Fruit fly (Drosophila melanogaster) whole organism, pupa: ENCODE results near the gene Wdfy2.
A peak's percentile ranks its signal among the peaks of the same experiment; 100 is the strongest.

Experiments used
- CG10348 ChIP-seq: fragments of 200-800 bp; sonication (Bioruptor generic); IDR thresholded peaks from 2 replicates; pipeline ENCODE4 v1.3.6; 2022; ENCODE audit warnings: missing biosample characterization, missing genetic modification characterization
- CG12605 ChIP-seq: fragments of 200-800 bp; sonication (Bioruptor generic); IDR thresholded peaks from 2 replicates; pipeline ENCODE4 v1.3.6; 2022; ENCODE audit warnings: missing biosample characterization, missing genetic modification characterization
- CG13204 ChIP-seq: fragments of 200-800 bp; sonication (Bioruptor generic); optimal IDR thresholded peaks from 2 replicates; lab custom pipeline; 2018; ENCODE audit warnings: missing biosample characterization, mild to moderate bottlenecking, missing genetic modification characterization, moderate library complexity
- CG14655 ChIP-seq: fragments of 200-800 bp; sonication (Bioruptor generic); optimal IDR thresholded peaks from 3 replicates; lab custom pipeline; 2017; ENCODE audit warnings: mild to moderate bottlenecking, missing biosample characterization, missing genetic modification reagents, missing genetic modification characterization
- CG15710 ChIP-seq: fragments of 200-800 bp; sonication (Bioruptor generic); optimal IDR thresholded peaks from 2 replicates; lab custom pipeline; 2018; ENCODE audit warnings: missing biosample characterization, mild to moderate bottlenecking, missing genetic modification characterization, moderate library complexity
- CG17806 ChIP-seq: fragments of 200-800 bp; sonication (Bioruptor generic); optimal IDR thresholded peaks from 2 replicates; lab custom pipeline; 2018; ENCODE audit warnings: missing biosample characterization, mild to moderate bottlenecking, missing genetic modification characterization, moderate library complexity
- CG32121 ChIP-seq: fragments of 200-800 bp; sonication (Bioruptor generic); IDR thresholded peaks from 2 replicates; pipeline ENCODE4 v1.3.6; 2022; ENCODE audit warnings: missing biosample characterization, missing genetic modification characterization
- CG34367 ChIP-seq: fragments of 200-800 bp; sonication (Bioruptor generic); optimal IDR thresholded peaks from 2 replicates; lab custom pipeline; 2018; ENCODE audit warnings: missing biosample characterization, mild to moderate bottlenecking, missing genetic modification characterization
- CG4496 ChIP-seq: fragments of 200-800 bp; sonication (Bioruptor generic); IDR thresholded peaks from 3 replicates; pipeline ENCODE4 v1.3.6; 2022; ENCODE audit warnings: missing biosample characterization, missing genetic modification characterization
- CG8159 ChIP-seq: fragments of 200-800 bp; sonication (Bioruptor generic); optimal IDR thresholded peaks from 3 replicates; lab custom pipeline; 2018; ENCODE audit warnings: missing biosample characterization, mild to moderate bottlenecking, missing genetic modification characterization, moderate library complexity
- CG8301 ChIP-seq: fragments of 200-800 bp; sonication (Bioruptor generic); optimal IDR thresholded peaks from 2 replicates; lab custom pipeline; 2018; ENCODE audit warnings: missing biosample characterization, mild to moderate bottlenecking, missing genetic modification characterization
- CG9948 ChIP-seq: fragments of 200-800 bp; sonication (Bioruptor generic); optimal IDR thresholded peaks from 2 replicates; lab custom pipeline; 2018; ENCODE audit warnings: missing biosample characterization, mild to moderate bottlenecking, missing genetic modification characterization, moderate library complexity
- D1 ChIP-seq: fragments of 200-800 bp; sonication (Bioruptor generic); optimal IDR thresholded peaks from 2 replicates; lab custom pipeline; 2018; ENCODE audit warnings: missing biosample characterization, mild to moderate bottlenecking, missing genetic modification characterization, moderate library complexity
- EcR ChIP-seq: fragments of 200-800 bp; sonication (Bioruptor generic); optimal IDR thresholded peaks from 3 replicates; lab custom pipeline; 2019; ENCODE audit warnings: missing biosample characterization, missing genetic modification characterization, mild to moderate bottlenecking, moderate library complexity, missing genetic modification reagents
- Ets98B ChIP-seq: fragments of 200-800 bp; sonication (Bioruptor generic); IDR thresholded peaks from 2 replicates; pipeline ENCODE4 v1.3.6; 2022; ENCODE audit warnings: missing biosample characterization, missing genetic modification characterization
- Pif1A ChIP-seq: fragments of 200-800 bp; sonication (Bioruptor generic); optimal IDR thresholded peaks from 3 replicates; lab custom pipeline; 2016; ENCODE audit warnings: missing biosample characterization, missing genetic modification characterization
- Pif1B ChIP-seq: fragments of 200-800 bp; sonication (Bioruptor generic); optimal IDR thresholded peaks from 3 replicates; lab custom pipeline; 2016; ENCODE audit warnings: missing biosample characterization, missing genetic modification characterization
- Snoo ChIP-seq: fragments of 200-800 bp; sonication (Bioruptor generic); optimal IDR thresholded peaks from 3 replicates; lab custom pipeline; 2017; ENCODE audit warnings: missing biosample characterization, mild to moderate bottlenecking, missing genetic modification characterization, inconsistent platforms
- fd96Ca ChIP-seq: fragments of 200-800 bp; sonication (Bioruptor generic); IDR thresholded peaks from 3 replicates; pipeline ENCODE4 v1.3.6; 2022; ENCODE audit warnings: missing biosample characterization, missing genetic modification characterization
- gl ChIP-seq: fragments of 200-800 bp; sonication (Bioruptor generic); optimal IDR thresholded peaks from 2 replicates; lab custom pipeline; 2018; ENCODE audit warnings: missing biosample characterization, mild to moderate bottlenecking, missing genetic modification characterization
- rn ChIP-seq: fragments of 200-800 bp; sonication (Bioruptor generic); IDR thresholded peaks from 2 replicates; pipeline ENCODE4 v1.3.6; 2022; ENCODE audit warnings: missing biosample characterization, missing genetic modification characterization

Gene Wdfy2

dm6 chr2L:10405008-10405654 is 18.0 kb upstream of the Wdfy2 start, which contains the start of the genes CG17768, LSm-4 and Ir31a:
TSS of gene CG17768 (minus strand) at chr2L:10405203.
TSS of gene LSm-4 (minus strand) at chr2L:10405203.
TSS of gene Ir31a (plus strand) at chr2L:10405565.
- no peak for TF ChIP-seq Pif1B
- TF ChIP-seq EcR = no peak
- TF ChIP-seq CG8159 (tag; lab: Kevin White, UChicago) = no peak
- TF ChIP-seq CG34367 (tag; lab: Kevin White, UChicago) = no peak
- TF ChIP-seq CG32121 = no peak
- no peak for TF ChIP-seq CG12605 (GFP tag; lab: Robert Waterston, UW)

- peak; percentile 83; the same call in 2 of the 3 replicates for TF ChIP-seq CG4496 (GFP tag; lab: Robert Waterston, UW)
- no peak for TF ChIP-seq Ets98B
- no peak for TF ChIP-seq CG8301
- TF ChIP-seq CG12605 (GFP tag; lab: Robert Waterston, UW) = no peak
- no peak for TF ChIP-seq CG9948
- peak; percentile 67 for TF ChIP-seq CG34367 (tag; lab: Kevin White, UChicago)
- TF ChIP-seq CG13204 (GFP tag; lab: Kevin White, UChicago) = no peak
- no peak for TF ChIP-seq CG8159 (tag; lab: Kevin White, UChicago)
- no peak for TF ChIP-seq CG14655
- TF ChIP-seq gl (tag; lab: Kevin White, UChicago) = peak; percentile 52
- no peak for TF ChIP-seq EcR
- peak; percentile 62 for TF ChIP-seq CG15710 (tag; lab: Kevin White, UChicago)
- TF ChIP-seq Snoo (tag; lab: Kevin White, UChicago) = peak; percentile 85
- peak; percentile 50; the same call in 1 of the 2 replicates for TF ChIP-seq CG32121
- no peak for TF ChIP-seq Pif1B
- peak; percentile 20 for TF ChIP-seq CG17806 (tag; lab: Kevin White, UChicago)
- TF ChIP-seq fd96Ca (GFP tag; lab: Robert Waterston, UW) = no peak
- TF ChIP-seq, all 21 proteins: peak for 7
Observed at dm6 chr2L:10408122-10408576, 14.9 kb upstream of the Wdfy2 start, which contains the start of the genes Ip259 and RpS27A. TSS of gene Ip259 (plus strand) at chr2L:10408352. TSS of gene RpS27A (plus strand) at chr2L:10408352.

dm6 chr2L:10413251-10414127 is 9.6 kb upstream of the Wdfy2 start, which contains the start of the genes CG5355 and Klp31E:
TSS of gene CG5355 (minus strand) at chr2L:10413463.
TSS of gene Klp31E (plus strand) at chr2L:10414017.
- TF ChIP-seq Snoo (tag; lab: Kevin White, UChicago) (peak; percentile 58), CG32121 (no peak), CG8159 (tag; lab: Kevin White, UChicago) (peak; percentile 78), Ets98B (no peak), CG12605 (GFP tag; lab: Robert Waterston, UW) (no peak), Pif1A (no peak), CG10348 (GFP tag; lab: Robert Waterston, UW) (no peak), Pif1B (no peak), CG34367 (tag; lab: Kevin White, UChicago) (peak; percentile 54), CG4496 (GFP tag; lab: Robert Waterston, UW) (no peak), D1 (tag; lab: Kevin White, UChicago) (no peak), fd96Ca (GFP tag; lab: Robert Waterston, UW) (no peak), CG14655 (no peak), CG13204 (GFP tag; lab: Kevin White, UChicago) (no peak), EcR (no peak), CG9948 (peak; percentile 60), CG15710 (tag; lab: Kevin White, UChicago) (peak; percentile 73), CG8301 (no peak), gl (tag; lab: Kevin White, UChicago) (no peak), rn (GFP tag; lab: Robert Waterston, UW) (no peak), CG17806 (tag; lab: Kevin White, UChicago) (peak; percentile 55)

- TF ChIP-seq CG13204 (GFP tag; lab: Kevin White, UChicago) = no peak
- TF ChIP-seq CG8301 = no peak
- no peak for TF ChIP-seq D1 (tag; lab: Kevin White, UChicago)
- TF ChIP-seq CG34367 (tag; lab: Kevin White, UChicago) = no peak
- TF ChIP-seq Ets98B = no peak
- TF ChIP-seq CG12605 (GFP tag; lab: Robert Waterston, UW) = no peak
- no peak for TF ChIP-seq CG10348 (GFP tag; lab: Robert Waterston, UW)
- no peak for TF ChIP-seq CG4496 (GFP tag; lab: Robert Waterston, UW)
- TF ChIP-seq CG32121 = no peak
- no peak for TF ChIP-seq Snoo (tag; lab: Kevin White, UChicago)
- TF ChIP-seq CG17806 (tag; lab: Kevin White, UChicago) = no peak
- TF ChIP-seq Pif1A = no peak
- no peak for TF ChIP-seq EcR
Observed at dm6 chr2L:10418981-10419380, 4.1 kb upstream of the Wdfy2 start, which contains the start of gene RfC3. TSS of gene RfC3 (plus strand) at chr2L:10419190.

DNA sequence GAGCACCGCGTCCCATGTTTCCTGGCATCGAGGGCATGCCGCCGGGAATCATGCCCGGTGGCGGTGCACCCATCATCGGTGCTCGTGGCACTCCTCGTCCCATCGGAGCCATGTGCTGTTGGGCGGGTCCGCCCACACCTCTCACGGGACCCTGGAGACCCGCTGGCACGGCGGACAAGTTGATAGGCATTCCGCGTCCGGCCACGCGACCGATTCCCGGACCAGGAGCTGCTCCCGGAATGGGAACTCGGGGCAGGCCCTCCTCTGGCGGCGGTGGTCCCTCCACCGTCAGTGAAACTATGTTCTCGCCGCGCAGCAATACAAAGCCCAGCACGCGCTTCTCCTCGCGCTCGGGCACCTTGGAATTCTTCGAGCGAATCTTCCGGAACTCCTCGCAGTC is 2.5 kb downstream of the Wdfy2 start:
- TF ChIP-seq CG8301 (no peak), CG14655 (no peak), CG17806 (tag; lab: Kevin White, UChicago) (no peak), CG12605 (GFP tag; lab: Robert Waterston, UW) (no peak), gl (tag; lab: Kevin White, UChicago) (no peak), Pif1B (no peak), fd96Ca (GFP tag; lab: Robert Waterston, UW) (no peak), EcR (no peak), CG9948 (no peak), CG34367 (tag; lab: Kevin White, UChicago) (no peak), CG4496 (GFP tag; lab: Robert Waterston, UW) (no peak), D1 (tag; lab: Kevin White, UChicago) (no peak), Snoo (tag; lab: Kevin White, UChicago) (no peak), CG13204 (GFP tag; lab: Kevin White, UChicago) (no peak), CG10348 (GFP tag; lab: Robert Waterston, UW) (no peak), CG32121 (no peak), CG8159 (tag; lab: Kevin White, UChicago) (no peak), Ets98B (no peak), rn (GFP tag; lab: Robert Waterston, UW) (no peak)
